Fruit fly (Drosophila melanogaster) whole organism, embryonic: ENCODE results near the gene pnt.

ENCODE experiments used
- Adf1 ChIP-seq: fragments of 200-800 bp; sonication (Bioruptor generic); IDR thresholded peaks from 2 replicates; pipeline ENCODE4 v1.3.6; 2022; ENCODE audit warnings: missing biosample characterization, missing genetic modification characterization
- BEAF-32 ChIP-seq: fragments of 200-800 bp; sonication (Bioruptor generic); optimal IDR thresholded peaks from 3 replicates; lab custom pipeline; 2017; ENCODE audit warnings: missing biosample characterization, missing genetic modification characterization, mild to moderate bottlenecking, moderate library complexity, missing genetic modification reagents
- Bteb2 ChIP-seq: fragments of 200-800 bp; sonication (Bioruptor generic); optimal IDR thresholded peaks from 2 replicates; lab custom pipeline; 2016; ENCODE audit warnings: missing biosample characterization, missing genetic modification characterization
- C15 ChIP-seq: fragments of 200-800 bp; sonication (Bioruptor generic); IDR thresholded peaks from 3 replicates; pipeline ENCODE4 v1.3.6; 2022; ENCODE audit warnings: missing biosample characterization, missing genetic modification characterization
- CG10267 ChIP-seq: fragments of 200-800 bp; sonication (Bioruptor generic); optimal IDR thresholded peaks from 2 replicates; lab custom pipeline; 2018; ENCODE audit warnings: missing biosample characterization, mild to moderate bottlenecking, missing genetic modification characterization, moderate library complexity
- CG10543 ChIP-seq: fragments of 200-800 bp; sonication (Bioruptor generic); optimal IDR thresholded peaks from 3 replicates; lab custom pipeline; 2017; ENCODE audit warnings: missing biosample characterization, mild to moderate bottlenecking, missing genetic modification characterization, moderate library complexity
- CG10565 ChIP-seq: fragments of 200-800 bp; sonication (Bioruptor generic); optimal IDR thresholded peaks from 3 replicates; lab custom pipeline; 2016; ENCODE audit warnings: missing biosample characterization, mild to moderate bottlenecking, missing genetic modification characterization
- CG10979 ChIP-seq: fragments of 200-800 bp; sonication (Bioruptor generic); optimal IDR thresholded peaks from 2 replicates; lab custom pipeline; 2018; ENCODE audit warnings: missing biosample characterization, mild to moderate bottlenecking, missing genetic modification characterization, moderate library complexity
- CG11695 ChIP-seq: fragments of 200-800 bp; sonication (Bioruptor generic); IDR thresholded peaks from 3 replicates; pipeline ENCODE4 v1.3.6; 2022; ENCODE audit warnings: missing biosample characterization, missing genetic modification characterization
- CG11723 ChIP-seq: fragments of 200-800 bp; sonication (Bioruptor generic); optimal IDR thresholded peaks from 2 replicates; lab custom pipeline; 2017; ENCODE audit warnings: missing biosample characterization, mild to moderate bottlenecking, missing genetic modification characterization
- CG12219 ChIP-seq: fragments of 200-800 bp; sonication (Bioruptor generic); optimal IDR thresholded peaks from 3 replicates; lab custom pipeline; 2018; ENCODE audit warnings: missing biosample characterization, mild to moderate bottlenecking, missing genetic modification characterization
- CG12659 ChIP-seq: fragments of 200-800 bp; sonication (Bioruptor generic); optimal IDR thresholded peaks from 3 replicates; lab custom pipeline; 2017; ENCODE audit warnings: mild to moderate bottlenecking, missing biosample characterization, missing genetic modification reagents, missing genetic modification characterization
- CG13424 ChIP-seq: fragments of 200-800 bp; sonication (Bioruptor generic); optimal IDR thresholded peaks from 2 replicates; lab custom pipeline; 2019; ENCODE audit warnings: missing biosample characterization, mild to moderate bottlenecking, missing genetic modification characterization, moderate library complexity
- CG13775 ChIP-seq: fragments of 200-800 bp; sonication (Bioruptor generic); optimal IDR thresholded peaks from 3 replicates; lab custom pipeline; 2017; ENCODE audit warnings: missing biosample characterization, mild to moderate bottlenecking, missing genetic modification characterization
- CG14050 ChIP-seq: fragments of 200-800 bp; sonication (Bioruptor generic); IDR thresholded peaks from 3 replicates; pipeline ENCODE4 v1.3.6; 2022; ENCODE audit warnings: missing biosample characterization, missing genetic modification characterization
- CG15601 ChIP-seq: fragments of 200-800 bp; sonication (Bioruptor generic); optimal IDR thresholded peaks from 3 replicates; lab custom pipeline; 2019; ENCODE audit warnings: missing biosample characterization, mild to moderate bottlenecking, missing genetic modification characterization, moderate library complexity
- CG3065 ChIP-seq: fragments of 200-800 bp; sonication (Bioruptor generic); optimal IDR thresholded peaks from 2 replicates; lab custom pipeline; 2016; ENCODE audit warnings: missing biosample characterization, missing genetic modification characterization
- CG33213 ChIP-seq: fragments of 200-800 bp; sonication (Bioruptor generic); optimal IDR thresholded peaks from 3 replicates; lab custom pipeline; 2016; ENCODE audit warnings: missing biosample characterization, missing genetic modification characterization
- CG34224 ChIP-seq: fragments of 200-800 bp; sonication (Bioruptor generic); IDR thresholded peaks from 3 replicates; pipeline ENCODE4 v1.3.6; 2022; ENCODE audit warnings: missing biosample characterization, missing genetic modification characterization; ENCODE audit not compliant: partially characterized antibody
- CG4854 ChIP-seq: fragments of 200-800 bp; sonication (Bioruptor generic); optimal IDR thresholded peaks from 2 replicates; lab custom pipeline; 2016; ENCODE audit warnings: missing biosample characterization, missing genetic modification characterization, inconsistent platforms
- CG6689 ChIP-seq: fragments of 200-800 bp; sonication (Bioruptor generic); IDR thresholded peaks from 2 replicates; pipeline ENCODE4 v1.3.6; 2022; ENCODE audit warnings: missing biosample characterization, missing genetic modification characterization
- CG8089 ChIP-seq: fragments of 200-800 bp; sonication (Bioruptor generic); optimal IDR thresholded peaks from 3 replicates; lab custom pipeline; 2016; ENCODE audit warnings: missing biosample characterization, missing genetic modification characterization
- CG8944 ChIP-seq: fragments of 200-800 bp; sonication (Bioruptor generic); optimal IDR thresholded peaks from 3 replicates; lab custom pipeline; 2016; ENCODE audit warnings: missing biosample characterization, missing genetic modification characterization
- Deaf1 ChIP-seq: fragments of 200-800 bp; optimal IDR thresholded peaks from 3 replicates; lab custom pipeline; 2019; ENCODE audit warnings: missing biosample characterization, mild to moderate bottlenecking, missing genetic modification characterization, moderate library complexity
- HLH3B ChIP-seq: fragments of 200-800 bp; sonication (Bioruptor generic); IDR thresholded peaks from 2 replicates; pipeline ENCODE4 v1.3.6; 2022; ENCODE audit warnings: missing biosample characterization, missing genetic modification characterization
- Hey ChIP-seq: fragments of 200-800 bp; sonication (Bioruptor generic); optimal IDR thresholded peaks from 3 replicates; lab custom pipeline; 2018; ENCODE audit warnings: missing biosample characterization, mild to moderate bottlenecking, missing genetic modification characterization
- MTF-1 ChIP-seq: fragments of 200-800 bp; sonication (Bioruptor generic); optimal IDR thresholded peaks from 2 replicates; lab custom pipeline; 2018; ENCODE audit warnings: missing biosample characterization, mild to moderate bottlenecking, missing genetic modification characterization, borderline replicate concordance
- NfI ChIP-seq: fragments of 200-800 bp; sonication (Bioruptor generic); optimal IDR thresholded peaks from 3 replicates; lab custom pipeline; 2018; ENCODE audit warnings: missing biosample characterization, mild to moderate bottlenecking, missing genetic modification characterization, moderate library complexity
- Side ChIP-seq: fragments of 200-800 bp; sonication (Bioruptor generic); optimal IDR thresholded peaks from 2 replicates; lab custom pipeline; 2016; ENCODE audit warnings: missing biosample characterization, missing genetic modification characterization
- cad ChIP-seq: fragments of >200 bp; optimal IDR thresholded peaks from 2 replicates; lab custom pipeline; 2017; ENCODE audit warnings: missing biosample characterization, missing genetic modification characterization
- cg ChIP-seq: fragments of 200-800 bp; sonication (Bioruptor generic); optimal IDR thresholded peaks from 3 replicates; lab custom pipeline; 2019; ENCODE audit warnings: missing biosample characterization, mild to moderate bottlenecking, missing genetic modification characterization, moderate library complexity
- crol ChIP-seq: fragments of 200-800 bp; sonication (Bioruptor generic); IDR thresholded peaks from 2 replicates; pipeline ENCODE4 v1.3.6; 2022; ENCODE audit warnings: missing biosample characterization, missing genetic modification characterization
- gem ChIP-seq: fragments of 200-800 bp; sonication (Bioruptor generic); optimal IDR thresholded peaks from 2 replicates; lab custom pipeline; 2019; ENCODE audit warnings: missing biosample characterization, mild to moderate bottlenecking, missing genetic modification characterization, moderate library complexity
- grau ChIP-seq: fragments of 200-800 bp; optimal IDR thresholded peaks from 3 replicates; lab custom pipeline; 2019; ENCODE audit warnings: missing biosample characterization, mild to moderate bottlenecking, missing genetic modification characterization, moderate library complexity
- insv ChIP-seq, 2 experiments: fragments of 200-800 bp; sonication (Bioruptor generic); optimal IDR thresholded peaks; 3 replicates each; lab custom pipeline; 2016 to 2018; ENCODE audit warnings: missing biosample characterization in 2 of 2, missing genetic modification characterization in 2 of 2
- lov ChIP-seq, 2 experiments: fragments of 200-800 bp in 1 of 2; fragments of >200 bp in 1 of 2; sonication (Bioruptor generic) in 1 of 2; IDR thresholded peaks in 1 of 2; optimal IDR thresholded peaks in 1 of 2; 2 replicates in 1 of 2; 3 replicates in 1 of 2; pipeline versions ENCODE4 v1.3.6 to Lab custom; 2017 to 2022; ENCODE audit warnings: missing biosample characterization in 1 of 2, missing genetic modification characterization in 1 of 2
- nerfin-2 ChIP-seq: fragments of 200-800 bp; sonication (Bioruptor generic); IDR thresholded peaks from 2 replicates; pipeline ENCODE4 v1.3.6; 2022; ENCODE audit warnings: missing biosample characterization, missing genetic modification characterization; ENCODE audit not compliant: partially characterized antibody
- nmo ChIP-seq: fragments of 200-800 bp; sonication (Bioruptor generic); optimal IDR thresholded peaks from 2 replicates; lab custom pipeline; 2018; ENCODE audit warnings: missing biosample characterization, mild to moderate bottlenecking, missing genetic modification characterization, moderate library complexity
- otp ChIP-seq: fragments of 200-800 bp; sonication (Bioruptor generic); IDR thresholded peaks from 3 replicates; pipeline ENCODE4, ENCODE4 v1.3.6; 2022; ENCODE audit warnings: missing biosample characterization, missing genetic modification characterization
- psq ChIP-seq: fragments of 200-800 bp; sonication (Bioruptor generic); optimal IDR thresholded peaks from 2 replicates; lab custom pipeline; 2017; ENCODE audit warnings: missing biosample characterization, missing genetic modification characterization
- row ChIP-seq: fragments of 200-800 bp; sonication (Bioruptor generic); IDR thresholded peaks from 3 replicates; pipeline ENCODE4 v1.3.6; 2022; ENCODE audit warnings: missing biosample characterization, missing genetic modification characterization
- salm ChIP-seq: fragments of 200-800 bp; sonication (Bioruptor generic); optimal IDR thresholded peaks from 2 replicates; lab custom pipeline; 2018; ENCODE audit warnings: missing biosample characterization, mild to moderate bottlenecking, missing genetic modification characterization
- sim ChIP-seq: fragments of 200-800 bp; sonication (Bioruptor generic); IDR thresholded peaks from 2 replicates; pipeline ENCODE4 v1.3.6; 2022; ENCODE audit warnings: missing biosample characterization, missing genetic modification characterization
- so ChIP-seq: fragments of 200-800 bp; sonication (Bioruptor generic); IDR thresholded peaks from 3 replicates; pipeline ENCODE4 v1.3.6; 2022; ENCODE audit warnings: missing biosample characterization, missing genetic modification characterization
- ssp ChIP-seq: fragments of 200-800 bp; sonication (Bioruptor generic); IDR thresholded peaks from 2 replicates; pipeline ENCODE4 v1.3.6; 2022; ENCODE audit warnings: missing biosample characterization, missing genetic modification characterization
- tin ChIP-seq: fragments of 200-800 bp; sonication (Bioruptor generic); optimal IDR thresholded peaks from 3 replicates; lab custom pipeline; 2016; ENCODE audit warnings: missing biosample characterization, missing genetic modification characterization
- tio ChIP-seq: fragments of 200-800 bp; sonication (Bioruptor generic); optimal IDR thresholded peaks from 2 replicates; lab custom pipeline; 2017; ENCODE audit warnings: missing biosample characterization, missing genetic modification characterization, inconsistent platforms
- trem ChIP-seq: fragments of 200-800 bp; optimal IDR thresholded peaks from 3 replicates; lab custom pipeline; 2019; ENCODE audit warnings: missing biosample characterization, mild to moderate bottlenecking, missing genetic modification characterization, moderate library complexity
- twi ChIP-seq: fragments of 200-800 bp; optimal IDR thresholded peaks from 2 replicates; lab custom pipeline; 2019; ENCODE audit warnings: missing biosample characterization, mild to moderate bottlenecking, missing genetic modification characterization, moderate library complexity
- zf30C ChIP-seq: fragments of 200-800 bp; sonication (Bioruptor generic); optimal IDR thresholded peaks from 3 replicates; lab custom pipeline; 2018; ENCODE audit warnings: missing biosample characterization, mild to moderate bottlenecking, missing genetic modification characterization

Gene pnt

DNA sequence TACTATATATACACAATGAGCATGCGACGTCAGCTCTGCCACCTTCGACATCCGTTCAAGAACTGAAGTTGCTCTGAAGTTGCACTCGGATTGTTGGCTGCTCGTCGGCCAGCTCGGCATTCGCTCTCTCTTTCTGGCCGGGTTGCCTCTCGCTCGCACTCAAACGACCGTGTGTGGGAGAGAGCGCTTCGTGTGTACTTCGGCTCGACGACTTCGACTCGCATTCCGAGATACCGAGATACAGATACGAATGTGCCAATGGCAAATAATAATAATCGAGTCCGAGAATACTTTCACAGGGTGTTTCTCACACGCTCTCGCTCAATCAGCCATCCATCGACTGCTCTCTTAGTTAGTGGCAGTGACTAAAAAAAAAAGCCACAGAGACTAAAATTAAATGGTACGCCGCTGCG is 50.6 kb downstream of the pnt start (continued):
- TF ChIP-seq CG10565 (GFP tag; lab: Kevin White, UChicago) = no peak
- TF ChIP-seq grau = peak; percentile 17
- no peak for TF ChIP-seq lov (optimal IDR thresholded peaks at IDR 0.05; lab: Kevin White, UChicago)
- TF ChIP-seq lov (GFP tag; IDR thresholded peaks at IDR 0.05; lab: Robert Waterston, UW) = 0 out of 3 replicates have a peak, but pooled peaks have one; percentile 61
- TF ChIP-seq CG8944 (GFP tag; lab: Kevin White, UChicago) = no peak
- no peak for TF ChIP-seq CG15601
- peak; percentile 100 for TF ChIP-seq Deaf1 (tag; lab: Kevin White, UChicago)
- peak; percentile 30; the same call in 1 of the 2 replicates for TF ChIP-seq HLH3B
- TF ChIP-seq CG3065 (GFP tag; lab: Kevin White, UChicago) = no peak
- peak; percentile 23 for TF ChIP-seq twi (tag; lab: Kevin White, UChicago)
- TF ChIP-seq Bteb2 (GFP tag; lab: Kevin White, UChicago) = no peak
- TF ChIP-seq cg = peak; percentile 61
- peak; percentile 49; the same call in 1 of the 2 replicates for TF ChIP-seq nerfin-2 (GFP tag; lab: Robert Waterston, UW)
- TF ChIP-seq ssp = no peak
- peak; percentile 58; the same call in 1 of the 3 replicates for TF ChIP-seq otp
- TF ChIP-seq psq (GFP tag; lab: Kevin White, UChicago) = no peak
- TF ChIP-seq gem = no peak
- peak; percentile 42 for TF ChIP-seq CG10979 (tag; lab: Kevin White, UChicago)
- no peak for TF ChIP-seq Hey (tag; lab: Kevin White, UChicago)
- TF ChIP-seq zf30C (GFP tag; lab: Kevin White, UChicago) = peak; percentile 24
- TF ChIP-seq CG14050 (GFP tag; lab: Robert Waterston, UW) = no peak
- no peak for TF ChIP-seq CG13775 (GFP tag; lab: Kevin White, UChicago)
- peak; percentile 29 for TF ChIP-seq nmo
- TF ChIP-seq salm = peak; percentile 46
- no peak for TF ChIP-seq crol (GFP tag; lab: Robert Waterston, UW)
- TF ChIP-seq BEAF-32 (GFP tag; lab: Kevin White, UChicago) = no peak
- TF ChIP-seq CG34224 = no peak
- TF ChIP-seq cad (GFP tag; lab: Kevin White, UChicago) = no peak
- peak; percentile 15 for TF ChIP-seq Side (GFP tag; lab: Kevin White, UChicago)
- TF ChIP-seq CG10543 (GFP tag; lab: Kevin White, UChicago) = peak; percentile 76
- TF ChIP-seq CG8089 = peak; percentile 34
- peak; percentile 9 for TF ChIP-seq NfI (GFP tag; lab: Kevin White, UChicago)
- TF ChIP-seq Adf1 (GFP tag; lab: Robert Waterston, UW) = peak; percentile 66; the same call in 1 of the 2 replicates
- TF ChIP-seq MTF-1 (GFP tag; lab: Kevin White, UChicago) = peak; percentile 31
- peak; percentile 25 for TF ChIP-seq trem (tag; lab: Kevin White, UChicago)
- TF ChIP-seq CG13424 (tag; lab: Kevin White, UChicago) = no peak
- TF ChIP-seq CG10267 (tag; lab: Kevin White, UChicago) = peak; percentile 12
- no peak for TF ChIP-seq sim
- TF ChIP-seq CG4854 (GFP tag; lab: Kevin White, UChicago) = no peak
- TF ChIP-seq tio (GFP tag; lab: Kevin White, UChicago) = no peak
- TF ChIP-seq row = 0 out of 3 replicates have a peak, but pooled peaks have one; percentile 27
- TF ChIP-seq CG6689 (GFP tag; lab: Robert Waterston, UW) = peak; percentile 25; the same call in 1 of the 2 replicates
- peak in 1 of 2 experiments; percentile 15 for TF ChIP-seq insv (GFP tag; optimal IDR thresholded peaks at IDR 0.05; lab: Kevin White, UChicago)
- TF ChIP-seq CG12219 (GFP tag; lab: Kevin White, UChicago) = peak; percentile 31
- no peak for TF ChIP-seq CG33213 (GFP tag; lab: Kevin White, UChicago)
- no peak; the same call in 2 of the 3 replicates for TF ChIP-seq so (GFP tag; lab: Robert Waterston, UW)
- TF ChIP-seq CG11695 (GFP tag; lab: Robert Waterston, UW) = peak; percentile 48; the same call in 1 of the 3 replicates
- TF ChIP-seq CG11723 = no peak
- peak; percentile 30 for TF ChIP-seq CG12659 (GFP tag; lab: Kevin White, UChicago)
- no peak for TF ChIP-seq tin (GFP tag; lab: Kevin White, UChicago)
- no peak for TF ChIP-seq C15 (GFP tag; lab: Robert Waterston, UW)
